Worm (Caenorhabditis elegans): ENCODE measurements around the gene K01H12.4.

K01H12.4 gene

DNA sequence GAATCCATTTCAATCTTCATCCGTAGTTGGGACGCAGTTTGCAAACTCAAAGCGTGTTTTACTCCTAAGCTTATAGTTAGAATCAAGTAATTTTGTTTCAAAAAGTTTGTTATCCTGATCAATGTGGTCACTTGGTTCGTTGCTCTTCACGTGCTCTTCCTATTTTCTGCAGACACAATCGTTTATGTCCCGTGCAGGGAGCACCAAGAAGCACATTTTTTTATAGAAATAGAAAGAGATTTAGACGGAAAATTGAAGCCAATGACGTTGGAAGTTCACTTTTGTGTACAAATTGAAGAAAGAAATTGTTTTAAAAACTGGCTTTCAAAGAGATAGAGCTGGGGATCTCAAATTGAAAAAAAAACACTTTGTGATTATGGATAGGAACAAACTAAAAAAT lies 48.9 kb downstream of the K01H12.4 start:
- TF ChIP-seq eyg-1 (tag; optimal IDR thresholded peaks at IDR 0.05) (no peak), sox-4 (tag; optimal IDR thresholded peaks at IDR 0.05) (no peak), pha-4 (tag; optimal IDR thresholded peaks at IDR 0.05) (no peak), pros-1 (tag; optimal IDR thresholded peaks at IDR 0.05) (no peak)

DNA sequence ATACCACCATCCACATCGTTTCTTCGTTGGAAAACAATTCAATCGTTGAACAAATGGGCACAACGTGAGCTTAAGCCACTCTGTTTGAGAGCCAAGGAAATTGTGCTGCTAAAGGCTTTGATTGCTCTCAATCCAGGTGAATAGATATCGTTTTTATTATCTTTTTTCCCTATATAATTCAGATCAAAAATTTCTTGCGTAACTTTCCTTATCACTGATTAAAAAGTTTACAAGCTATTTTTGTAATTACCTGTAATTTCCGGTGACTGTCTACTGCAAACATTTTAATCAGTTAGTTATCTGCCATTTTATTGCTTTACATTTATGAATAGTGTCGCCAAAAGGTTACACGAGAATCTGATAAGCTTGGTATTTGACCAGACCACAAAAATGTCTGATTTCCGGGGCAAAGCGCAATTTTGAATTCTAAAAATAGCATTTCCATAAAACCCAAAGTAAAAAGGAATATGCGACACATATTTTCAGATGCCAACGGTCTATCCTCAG lies 49.8 kb downstream of the K01H12.4 start:
- TF ChIP-seq ceh-31 (tag; optimal IDR thresholded peaks at IDR 0.05) (no peak), ceh-6 (GFP tag; optimal IDR thresholded peaks at IDR 0.05) (no peak), K02D7.2 (tag; optimal IDR thresholded peaks at IDR 0.05) (no peak), fkh-6 (tag; optimal IDR thresholded peaks at IDR 0.05) (no peak), hlh-6 (tag; optimal IDR thresholded peaks at IDR 0.05) (no peak), T23F11.4 (GFP tag; optimal IDR thresholded peaks at IDR 0.05) (no peak)
